Fruit fly (Drosophila melanogaster): Measurements from ENCODE around the gene TTLL3B.

Gene TTLL3B

DNA sequence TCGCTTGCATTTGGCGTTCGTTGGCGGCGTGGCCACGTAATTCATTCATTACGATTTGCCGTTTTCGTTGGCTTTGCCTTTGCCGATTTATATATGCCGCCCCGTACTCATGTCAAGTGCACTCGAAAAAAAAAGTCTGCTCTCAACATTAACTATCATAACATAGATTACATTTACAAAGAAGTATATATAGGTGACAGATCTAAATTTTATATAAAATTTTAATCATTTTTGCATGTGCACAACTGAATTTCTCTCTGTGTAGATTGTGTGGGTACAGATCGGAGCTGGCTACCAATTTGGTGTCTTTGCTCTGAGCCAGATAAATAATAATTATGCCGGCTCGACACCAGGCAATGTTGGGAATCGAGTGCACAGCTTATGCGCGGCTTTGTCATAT, 34.3 kb upstream of the TTLL3B start (continued):
- TF ChIP-seq Fer3 (tag; optimal IDR thresholded peaks at IDR 0.05) (peak; percentile 22), Hsf (GFP tag; optimal IDR thresholded peaks at IDR 0.05) (peak; percentile 27), CG14441 (GFP tag; IDR thresholded peaks at IDR 0.05) (peak; percentile 73), CG14667 (GFP tag; IDR thresholded peaks at IDR 0.05) (peak; percentile 49; the same call in 1 of the 2 replicates), CG11504 (tag; optimal IDR thresholded peaks at IDR 0.05) (peak; percentile 65), ken (GFP tag; IDR thresholded peaks at IDR 0.05) (peak; percentile 33; the same call in 1 of the 3 replicates), CG2712 (tag; optimal IDR thresholded peaks at IDR 0.05) (peak; percentile 61), CG31388 (GFP tag; optimal IDR thresholded peaks at IDR 0.05) (no peak), vvl (GFP tag; IDR thresholded peaks at IDR 0.05) (peak; percentile 81), CG18599 (GFP tag; optimal IDR thresholded peaks at IDR 0.05) (peak; percentile 4), MBD-R2 (GFP tag; IDR thresholded peaks at IDR 0.05) (no peak), Gug (GFP tag; IDR thresholded peaks at IDR 0.05) (no peak), CG4820 (GFP tag; optimal IDR thresholded peaks at IDR 0.05) (peak; percentile 36), gsb (GFP tag; IDR thresholded peaks at IDR 0.05) (no peak), CG32532 (GFP tag; IDR thresholded peaks at IDR 0.05) (no peak; the same call in 1 of the 2 replicates), CG3407 (GFP tag; optimal IDR thresholded peaks at IDR 0.05) (no peak), CG14710 (tag; optimal IDR thresholded peaks at IDR 0.05) (peak; percentile 29), zfh1 (GFP tag; IDR thresholded peaks at IDR 0.05) (peak; percentile 74; the same call in 2 of the 3 replicates), CG12236 (GFP tag; optimal IDR thresholded peaks at IDR 0.05) (peak; percentile 21), ci (GFP tag; IDR thresholded peaks at IDR 0.05) (peak; percentile 67), CG7372 (GFP tag; IDR thresholded peaks at IDR 0.05) (0 out of 2 replicates have a peak, but pooled peaks have one; percentile 43), maf-S (GFP tag; optimal IDR thresholded peaks at IDR 0.05) (no peak), cas (GFP tag; IDR thresholded peaks at IDR 0.05) (no peak), crp (GFP tag; optimal IDR thresholded peaks at IDR 0.05) (no peak), Atf6 (GFP tag; IDR thresholded peaks at IDR 0.05) (no peak), salm (tag; optimal IDR thresholded peaks at IDR 0.05) (no peak), Sox100B (GFP tag; optimal IDR thresholded peaks at IDR 0.05) (peak; percentile 23), CG31441 (GFP tag; IDR thresholded peaks at IDR 0.05) (peak; percentile 62), seq (GFP tag; IDR thresholded peaks at IDR 0.05) (peak; percentile 63; the same call in 1 of the 2 replicates), CG30403 (GFP tag; optimal IDR thresholded peaks at IDR 0.05) (peak; percentile 49), CHES-1-like (GFP tag; optimal IDR thresholded peaks at IDR 0.05) (no peak), slbo (GFP tag; IDR thresholded peaks at IDR 0.05) (peak; percentile 71), CG2889 (GFP tag; IDR thresholded peaks at IDR 0.05) (peak; percentile 51; the same call in 1 of the 3 replicates), chm (GFP tag; IDR thresholded peaks at IDR 0.05) (no peak), Nf-YB (GFP tag; optimal IDR thresholded peaks at IDR 0.05) (no peak), CG6689 (GFP tag; IDR thresholded peaks at IDR 0.05) (peak; percentile 43; the same call in 1 of the 2 replicates), zen2 (GFP tag; IDR thresholded peaks at IDR 0.05; ENCODE audit: partially characterized antibody) (no peak), CG34422 (GFP tag; IDR thresholded peaks at IDR 0.05) (peak; percentile 75; the same call in 1 of the 3 replicates), Six4 (GFP tag; optimal IDR thresholded peaks at IDR 0.05) (peak; percentile 18), MTF-1 (GFP tag; optimal IDR thresholded peaks at IDR 0.05; ENCODE audit: borderline replicate concordance) (no peak), CG2678 (tag; optimal IDR thresholded peaks at IDR 0.05) (peak; percentile 49), Dip2 (GFP tag; IDR thresholded peaks at IDR 0.05) (no peak), stc (GFP tag; IDR thresholded peaks at IDR 0.05) (peak; percentile 71), PHDP (tag; optimal IDR thresholded peaks at IDR 0.05) (peak; percentile 29), CG7987 (GFP tag; optimal IDR thresholded peaks at IDR 0.05) (no peak), sug (tag; optimal IDR thresholded peaks at IDR 0.05) (no peak), slp2 (GFP tag; optimal IDR thresholded peaks at IDR 0.05) (no peak), CG7786 (GFP tag; optimal IDR thresholded peaks at IDR 0.05) (peak; percentile 31), Awh (GFP tag; IDR thresholded peaks at IDR 0.05) (no peak), CG8089 (GFP tag; optimal IDR thresholded peaks at IDR 0.05) (no peak), ranshi (GFP tag; IDR thresholded peaks at IDR 0.05) (peak; percentile 56; the same call in 1 of the 2 replicates)
